Worm (Caenorhabditis elegans): ENCODE measurements around the gene ceh-82.

DNA sequence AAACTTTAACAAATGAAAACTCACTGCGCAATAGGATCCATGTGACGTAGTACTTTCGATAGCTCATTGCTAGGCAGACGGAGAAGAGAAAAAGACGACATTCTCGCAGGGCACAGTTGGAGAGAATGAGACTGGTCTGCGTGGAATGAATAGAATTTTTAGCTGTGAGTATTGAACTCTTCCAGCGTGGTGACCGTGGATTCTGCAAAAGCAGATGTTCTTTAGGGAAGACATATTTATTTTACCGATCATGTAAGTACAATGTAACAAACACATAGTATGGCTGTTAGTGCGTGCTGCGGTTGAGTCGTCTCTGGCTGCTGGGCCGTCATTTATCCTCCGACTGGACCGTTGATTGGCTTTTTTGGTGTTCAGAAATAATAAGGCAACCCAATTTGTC is 21.0 kb downstream of the ceh-82 start, which contains the start of gene F36H5.9:
- TF ChIP-seq pha-4 (GFP tag; IDR thresholded peaks at IDR 0.05) (no peak), pha-4 (tag; optimal IDR thresholded peaks at IDR 0.05) (no peak), ztf-11 (tag; optimal IDR thresholded peaks at IDR 0.05) (no peak), unc-62 (GFP tag; optimal IDR thresholded peaks at IDR 0.05 in 1 of 2) (no peak), unc-62 (tag; optimal IDR thresholded peaks at IDR 0.05) (no peak), snpc-4 (tag; optimal IDR thresholded peaks at IDR 0.05) (no peak), ama-1 (optimal IDR thresholded peaks at IDR 0.05) (no peak), R02D3.7 (tag; optimal IDR thresholded peaks at IDR 0.05) (no peak), zag-1 (tag; optimal IDR thresholded peaks at IDR 0.05) (no peak), sdz-12 (GFP tag; optimal IDR thresholded peaks at IDR 0.05) (no peak), nhr-48 (tag; optimal IDR thresholded peaks at IDR 0.05) (no peak), nhr-6 (tag; optimal IDR thresholded peaks at IDR 0.05) (no peak), ZK546.5 (tag; optimal IDR thresholded peaks at IDR 0.05) (no peak), nhr-28 (tag; optimal IDR thresholded peaks at IDR 0.05) (no peak)

Measured in whole organism, L4 larva.